Worm (Caenorhabditis elegans): ENCODE data around the gene clec-225.

ce11 chrV:13154225-13154624 lies 19.5 kb upstream of the clec-225 start:
- TF ChIP-seq ces-1 (GFP tag; optimal IDR thresholded peaks at IDR 0.05) = no peak
- TF ChIP-seq unc-62 (GFP tag; optimal IDR thresholded peaks at IDR 0.05) = no peak
- no peak for TF ChIP-seq dpl-1 (GFP tag; optimal IDR thresholded peaks at IDR 0.05)
- TF ChIP-seq elt-2 (tag; optimal IDR thresholded peaks at IDR 0.05) = no peak
- TF ChIP-seq nhr-76 (tag; optimal IDR thresholded peaks at IDR 0.05) = no peak
- TF ChIP-seq snpc-4 (tag; optimal IDR thresholded peaks at IDR 0.05) = no peak
- no peak for TF ChIP-seq mep-1 (tag; optimal IDR thresholded peaks at IDR 0.05)
- TF ChIP-seq nhr-71 (tag; optimal IDR thresholded peaks at IDR 0.05) = no peak
- TF ChIP-seq ztf-4 (tag; optimal IDR thresholded peaks at IDR 0.05) = no peak
